Worm (Caenorhabditis elegans) whole organism, midembryonic: ENCODE measurements around the gene M7.12.

ENCODE experiments used
- cog-1 ChIP-seq: sonication (generic microtip); optimal IDR thresholded peaks from 2 replicates; lab custom pipeline; 2016; ENCODE audit warnings: missing genetic modification characterization, missing compliant biosample characterization
- flt-1 ChIP-seq: fragments of 200-800 bp; sonication (Bioruptor generic); IDR thresholded peaks from 2 replicates; pipeline ENCODE4 v1.3.6; 2022; ENCODE audit warnings: missing genetic modification characterization, missing compliant biosample characterization
- klf-2 ChIP-seq: fragments of 200-800 bp; sonication (Bioruptor generic); conservative IDR thresholded peaks from 2 replicates; pipeline ENCODE4 v1.3.6; 2022; ENCODE audit warnings: missing genetic modification reagents, missing genetic modification characterization, missing compliant biosample characterization
- tab-1 ChIP-seq: fragments of 200-800 bp; sonication (Bioruptor generic); IDR thresholded peaks from 2 replicates; pipeline ENCODE4 v1.3.6; 2022; ENCODE audit warnings: missing genetic modification characterization, missing compliant biosample characterization
- ztf-23 ChIP-seq: fragments of 200-800 bp; sonication (Bioruptor generic); IDR thresholded peaks from 2 replicates; pipeline ENCODE4 v1.3.6; 2022; ENCODE audit warnings: missing genetic modification reagents, missing genetic modification characterization, missing compliant biosample characterization

ce11 chrIV:11097795-11098194 is at the start of gene M7.12:
- TF ChIP-seq flt-1 (GFP tag; lab: Robert Waterston, UW): no peak
- no peak for TF ChIP-seq klf-2 (GFP tag; lab: Robert Waterston, UW)
- no peak for TF ChIP-seq cog-1 (tag; lab: Kevin White, UChicago)
- no peak for TF ChIP-seq ztf-23 (GFP tag; lab: Robert Waterston, UW)
- TF ChIP-seq tab-1: no peak
